Worm (Caenorhabditis elegans) whole organism, mixed stage, embryonic: ENCODE data around the gene ZK1248.19.
A peak's percentile ranks its signal among the peaks of the same experiment; 100 is the strongest.

ENCODE experiments used
- blmp-1 ChIP-seq: fragments of 150-350 bp; optimal IDR thresholded peaks from 2 replicates; lab custom pipeline; 2014; ENCODE audit warnings: missing biosample characterization, missing genetic modification characterization
- ceh-39 ChIP-seq: fragments of 150-350 bp; optimal IDR thresholded peaks from 2 replicates; lab custom pipeline; 2014; ENCODE audit warnings: missing biosample characterization, missing genetic modification characterization
- ces-1 ChIP-seq: fragments of 150-350 bp; optimal IDR thresholded peaks from 2 replicates; lab custom pipeline; 2014; ENCODE audit warnings: missing biosample characterization, missing genetic modification reagents, missing genetic modification characterization
- elt-3 ChIP-seq: fragments of 150-350 bp; optimal IDR thresholded peaks from 2 replicates; lab custom pipeline; 2014; ENCODE audit warnings: missing biosample characterization, missing genetic modification characterization
- flh-1 ChIP-seq: fragments of 200-800 bp; sonication (Bioruptor generic); optimal IDR thresholded peaks from 2 replicates; lab custom pipeline; 2018; ENCODE audit warnings: mild to moderate bottlenecking, missing genetic modification characterization, moderate library complexity, missing compliant biosample characterization
- lsy-2 ChIP-seq: fragments of 150-350 bp; optimal IDR thresholded peaks from 2 replicates; lab custom pipeline; 2014; ENCODE audit warnings: missing biosample characterization, missing genetic modification characterization
- mep-1 ChIP-seq: fragments of 150-350 bp; optimal IDR thresholded peaks from 2 replicates; lab custom pipeline; 2017; ENCODE audit warnings: missing biosample characterization, missing genetic modification reagents, missing genetic modification characterization, inconsistent platforms
- nhr-12 ChIP-seq: fragments of 150-350 bp; optimal IDR thresholded peaks from 2 replicates; lab custom pipeline; 2014; ENCODE audit warnings: missing biosample characterization, missing genetic modification characterization
- nhr-237 ChIP-seq: fragments of 150-350 bp; optimal IDR thresholded peaks from 2 replicates; lab custom pipeline; 2014; ENCODE audit warnings: missing biosample characterization, missing genetic modification characterization
- nhr-28 ChIP-seq: fragments of 150-350 bp; optimal IDR thresholded peaks from 2 replicates; lab custom pipeline; 2014; ENCODE audit warnings: missing biosample characterization, missing genetic modification characterization
- nhr-76 ChIP-seq: sonication (generic microtip); optimal IDR thresholded peaks from 2 replicates; lab custom pipeline; 2017; ENCODE audit warnings: missing biosample characterization, missing genetic modification characterization
- sem-2 ChIP-seq: fragments of 200-800 bp; sonication (Bioruptor generic); optimal IDR thresholded peaks from 2 replicates; lab custom pipeline; 2018; ENCODE audit warnings: mild to moderate bottlenecking, missing genetic modification characterization, missing compliant biosample characterization
- unc-39 ChIP-seq: fragments of 150-350 bp; optimal IDR thresholded peaks from 2 replicates; lab custom pipeline; 2014; ENCODE audit warnings: missing biosample characterization, missing genetic modification characterization

ce11 chrII:5885966-5886621 lies 46.9 kb upstream of the ZK1248.19 start:
- no peak for TF ChIP-seq lsy-2 (tag; lab: Kevin White, UChicago)
- TF ChIP-seq flh-1: no peak
- no peak for TF ChIP-seq nhr-76 (tag; lab: Kevin White, UChicago)
- TF ChIP-seq elt-3 (tag; lab: Kevin White, UChicago): no peak
- TF ChIP-seq nhr-237 (tag; lab: Kevin White, UChicago): peak; percentile 30
- no peak for TF ChIP-seq nhr-28 (tag; lab: Kevin White, UChicago)
- no peak for TF ChIP-seq sem-2
- TF ChIP-seq mep-1 (tag; lab: Kevin White, UChicago): no peak
- no peak for TF ChIP-seq unc-39 (tag; lab: Kevin White, UChicago)
- TF ChIP-seq ces-1 (GFP tag; lab: Kevin White, UChicago): no peak
- TF ChIP-seq ceh-39 (tag; lab: Kevin White, UChicago): no peak
- TF ChIP-seq nhr-12 (tag; lab: Kevin White, UChicago): no peak
- TF ChIP-seq blmp-1 (tag; lab: Kevin White, UChicago): no peak
